Worm (Caenorhabditis elegans): ENCODE measurements around the gene igcm-3.

DNA sequence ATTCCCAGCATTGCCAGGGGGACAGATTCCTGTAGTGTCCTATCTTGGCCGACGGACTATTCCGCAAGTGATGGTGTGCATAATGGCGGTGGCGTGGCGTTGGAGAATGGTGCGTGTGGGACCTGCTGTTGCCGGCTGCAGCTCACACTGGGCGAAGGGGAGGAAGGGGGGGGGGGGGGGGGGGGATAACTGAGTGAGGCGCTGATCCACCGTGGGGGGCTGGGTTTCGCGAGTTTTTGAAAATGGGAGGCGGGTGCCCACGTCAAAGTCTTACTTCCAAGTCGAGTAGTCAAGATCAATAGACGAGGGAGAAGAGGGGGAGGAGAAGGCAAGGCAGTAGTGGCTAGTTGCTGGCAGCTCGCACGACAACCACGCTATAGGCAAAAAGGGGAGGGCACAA, 25.8 kb upstream of the igcm-3 start:
- TF ChIP-seq snpc-4 (tag; optimal IDR thresholded peaks at IDR 0.05) (no peak), ceh-16 (tag; optimal IDR thresholded peaks at IDR 0.05) (no peak)

Data from whole organism, L3 larva.